Fruit fly (Drosophila melanogaster): ENCODE data around the gene CG9259.

dm6 chr2L:21053623-21054022 is 35.6 kb upstream of the CG9259 start:
- TF ChIP-seq psq (GFP tag; optimal IDR thresholded peaks at IDR 0.05) (no peak), vnd (GFP tag; IDR thresholded peaks at IDR 0.05; ENCODE audit: partially characterized antibody) (no peak), CG4360 (GFP tag; IDR thresholded peaks at IDR 0.05) (no peak), CG2129 (GFP tag; IDR thresholded peaks at IDR 0.05; ENCODE audit: partially characterized antibody) (no peak), unpg (GFP tag; optimal IDR thresholded peaks at IDR 0.05) (no peak), CG12942 (GFP tag; optimal IDR thresholded peaks at IDR 0.05) (no peak), tio (GFP tag; optimal IDR thresholded peaks at IDR 0.05) (no peak), ac (GFP tag; optimal IDR thresholded peaks at IDR 0.05) (no peak), odd (GFP tag; optimal IDR thresholded peaks at IDR 0.05) (no peak), gce (GFP tag; IDR thresholded peaks at IDR 0.05) (no peak), CG15479 (GFP tag; optimal IDR thresholded peaks at IDR 0.05) (no peak)

Data from whole organism, embryonic.